Fruit fly (Drosophila melanogaster): ENCODE results near the gene CG14803.

CG14803 gene

dm6 chrX:1868586-1869111 is at the start of gene CG14803, which contains the start of gene Pex5:
TSS of gene CG14803 (plus strand) at chrX:1868870.
TSS of gene Pex5 (minus strand) at chrX:1869061.
- peak; percentile 26 for TF ChIP-seq CG17801 (GFP tag; optimal IDR thresholded peaks at IDR 0.05; ENCODE audit: partially characterized antibody)

DNA sequence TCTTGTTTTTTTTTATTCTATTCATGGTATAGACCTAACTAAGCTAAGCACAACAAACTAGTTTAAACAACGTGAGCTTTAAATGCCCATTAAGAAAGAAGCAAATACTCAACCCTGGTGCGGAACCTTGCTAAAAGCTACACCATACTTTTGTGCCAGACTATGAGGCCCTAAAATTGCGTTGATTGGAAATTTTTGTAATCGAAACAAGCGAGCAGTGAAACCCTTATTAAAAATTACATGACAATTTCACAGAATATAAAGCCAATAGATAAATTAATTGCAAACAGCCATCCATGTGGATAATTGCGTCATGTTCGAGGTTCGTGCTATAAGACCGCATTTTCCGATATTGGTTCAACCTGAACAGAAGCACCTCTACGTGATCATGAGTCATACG is 49.6 kb upstream of the CG14803 start:
- peak; percentile 4 for TF ChIP-seq CG17801 (GFP tag; optimal IDR thresholded peaks at IDR 0.05; ENCODE audit: partially characterized antibody)

dm6 chrX:1820241-1820640 is 48.4 kb upstream of the CG14803 start, which contains the start of gene CG14810:
TSS of gene CG14810 (minus strand) at chrX:1820341.
- TF ChIP-seq CG17801 (GFP tag; optimal IDR thresholded peaks at IDR 0.05; ENCODE audit: partially characterized antibody), result no peak

DNA sequence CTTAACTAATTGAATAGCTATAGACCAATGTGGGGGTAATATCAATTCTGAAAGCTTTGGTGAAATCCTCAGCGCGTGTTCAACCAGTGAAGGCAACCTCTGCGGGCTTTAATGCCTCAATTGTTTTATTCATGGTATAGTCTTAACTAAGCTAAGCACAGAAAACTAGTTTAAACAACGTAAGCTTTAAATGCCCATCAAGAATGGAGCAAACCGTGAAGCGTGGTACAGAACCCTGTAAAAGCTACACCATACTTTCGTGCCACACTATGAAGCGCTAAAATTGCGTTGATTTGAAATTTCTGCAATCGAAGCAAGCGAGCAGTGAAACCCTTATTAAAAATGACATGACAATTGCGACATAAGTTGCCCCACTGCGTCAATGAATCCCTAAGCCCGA is 47.6 kb upstream of the CG14803 start:
- TF ChIP-seq CG17801 (GFP tag; optimal IDR thresholded peaks at IDR 0.05; ENCODE audit: partially characterized antibody), result no peak

dm6 chrX:1822281-1822680 is 46.4 kb upstream of the CG14803 start, which contains the start of gene CG14811:
TSS of gene CG14811 (minus strand) at chrX:1822381.
- no peak for TF ChIP-seq CG17801 (GFP tag; optimal IDR thresholded peaks at IDR 0.05; ENCODE audit: partially characterized antibody)

DNA sequence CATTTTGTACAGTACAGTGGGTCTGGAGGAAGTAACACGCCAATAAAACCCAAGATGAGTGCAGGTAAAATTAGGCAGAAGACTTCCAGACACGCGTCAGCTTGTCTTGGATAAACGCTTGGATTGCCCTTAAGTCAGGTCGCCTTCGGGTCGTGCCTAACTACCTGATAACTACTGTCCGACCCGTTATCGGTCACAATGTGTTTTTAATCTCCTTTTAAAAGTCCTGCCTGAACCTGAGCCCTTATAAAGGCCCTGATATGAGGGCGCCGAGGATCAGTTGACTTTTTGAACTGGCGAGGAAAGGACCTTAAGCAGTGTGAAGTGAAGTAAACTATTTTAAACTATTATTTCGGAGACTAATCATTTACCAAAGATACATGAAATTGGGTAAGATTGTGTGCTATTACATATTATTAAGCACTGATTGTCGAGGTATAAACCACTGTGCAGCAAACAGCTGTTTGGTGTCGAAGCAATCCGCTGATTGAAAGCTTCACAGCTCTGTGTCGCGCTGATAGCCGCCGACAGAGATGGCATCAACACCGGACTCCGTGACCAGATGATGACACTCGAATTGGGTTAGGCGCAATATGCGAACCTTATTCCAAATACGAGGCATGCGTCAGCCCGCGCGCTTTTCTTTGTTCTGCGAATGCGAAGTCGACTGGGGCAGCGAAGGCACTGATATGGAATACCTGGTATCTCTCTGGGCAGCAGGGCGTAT is 44.6 kb upstream of the CG14803 start:
- no peak for TF ChIP-seq CG17801 (GFP tag; optimal IDR thresholded peaks at IDR 0.05; ENCODE audit: partially characterized antibody)

dm6 chrX:1824610-1824948 is 44.1 kb upstream of the CG14803 start:
- no peak for TF ChIP-seq CG17801 (GFP tag; optimal IDR thresholded peaks at IDR 0.05; ENCODE audit: partially characterized antibody)

DNA sequence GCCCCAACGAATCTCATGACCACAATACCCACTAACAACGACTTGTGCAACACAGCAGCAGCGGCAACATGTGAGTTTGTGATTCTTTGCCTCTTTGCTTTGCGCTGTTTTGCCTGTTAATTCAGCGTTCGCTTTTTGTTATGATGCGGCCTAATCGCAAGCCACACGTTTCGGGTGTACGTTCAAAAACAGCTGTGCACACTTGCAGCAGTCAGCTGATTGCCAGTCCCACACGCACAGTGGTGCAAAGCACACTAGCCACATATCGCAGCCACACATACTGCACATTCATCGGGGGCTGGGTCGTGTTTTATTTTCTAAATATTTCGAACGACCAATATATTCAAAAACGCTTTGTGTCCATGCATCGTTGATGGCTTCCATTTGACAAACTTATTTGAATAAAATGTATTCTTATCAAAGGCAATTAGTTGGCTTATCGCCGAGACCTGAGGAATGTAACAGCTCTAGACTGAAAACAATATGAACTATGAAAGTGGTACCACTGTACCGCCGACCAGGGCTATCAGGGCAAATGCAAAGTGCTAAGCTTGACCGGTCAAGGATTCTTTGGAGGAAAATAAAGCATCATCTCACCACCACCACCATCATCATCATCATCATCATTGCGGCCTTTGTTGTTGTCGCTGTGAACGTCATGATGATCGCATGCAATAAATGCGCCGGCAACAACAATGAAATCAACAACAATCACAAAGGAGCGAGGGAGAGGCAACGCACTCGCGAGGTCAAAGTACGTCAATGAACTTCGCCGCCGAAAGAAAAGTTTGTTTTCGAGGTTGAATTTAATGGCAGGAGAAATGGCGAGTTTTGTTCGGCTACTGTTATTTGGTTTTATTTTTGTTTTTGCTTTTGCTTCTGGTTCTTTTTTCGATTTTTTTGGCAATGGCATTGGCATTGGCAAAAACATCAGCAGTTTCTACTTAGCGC is 42.5 kb upstream of the CG14803 start:
- TF ChIP-seq CG17801 (GFP tag; optimal IDR thresholded peaks at IDR 0.05; ENCODE audit: partially characterized antibody), result peak; percentile 35

- TF ChIP-seq CG17801 (GFP tag; optimal IDR thresholded peaks at IDR 0.05; ENCODE audit: partially characterized antibody), result no peak
These were observed 40.6 kb upstream of the CG14803 start for dm6 chrX:1828097-1828496.

DNA sequence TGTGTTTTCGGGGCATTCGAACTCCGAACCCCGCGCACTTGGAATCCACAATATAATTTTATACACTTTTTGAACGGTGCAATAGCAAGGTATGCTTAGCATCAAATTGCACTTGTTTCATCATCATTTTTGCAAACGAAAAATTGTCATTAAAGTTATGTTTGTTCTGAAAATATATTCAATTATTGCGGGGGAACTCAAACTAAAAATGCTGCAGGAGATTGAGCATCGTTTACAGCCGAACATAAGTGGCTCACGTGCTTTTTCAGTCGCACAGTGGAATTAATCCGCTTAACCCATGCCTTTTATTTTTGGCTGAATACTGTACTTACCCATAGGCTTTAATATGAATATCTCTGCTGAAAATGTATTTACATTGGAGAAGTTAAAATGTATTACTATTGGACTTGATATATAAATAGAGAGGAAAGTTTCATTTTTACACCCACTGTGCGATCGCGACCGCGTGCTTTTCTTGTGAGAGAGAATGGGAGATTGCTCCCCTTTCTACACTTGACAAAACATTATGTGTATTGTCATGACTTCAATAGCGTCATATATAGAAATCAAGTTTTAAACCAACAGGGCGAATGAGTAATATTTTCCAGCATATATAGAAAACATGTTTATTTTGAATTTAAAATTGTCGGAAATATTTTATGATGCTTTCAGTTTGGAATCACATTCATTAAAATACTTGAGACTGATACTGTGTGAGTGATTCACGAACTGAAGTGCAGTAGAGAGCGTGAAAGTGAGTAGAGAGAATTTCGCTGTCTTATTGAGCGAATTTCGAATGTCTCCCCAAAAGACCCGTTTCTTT is 38.1 kb upstream of the CG14803 start:
- TF ChIP-seq CG17801 (GFP tag; optimal IDR thresholded peaks at IDR 0.05; ENCODE audit: partially characterized antibody), result peak; percentile 98

- no peak for TF ChIP-seq CG17801 (GFP tag; optimal IDR thresholded peaks at IDR 0.05; ENCODE audit: partially characterized antibody)
These were observed 37.5 kb upstream of the CG14803 start for dm6 chrX:1831219-1831555.

DNA sequence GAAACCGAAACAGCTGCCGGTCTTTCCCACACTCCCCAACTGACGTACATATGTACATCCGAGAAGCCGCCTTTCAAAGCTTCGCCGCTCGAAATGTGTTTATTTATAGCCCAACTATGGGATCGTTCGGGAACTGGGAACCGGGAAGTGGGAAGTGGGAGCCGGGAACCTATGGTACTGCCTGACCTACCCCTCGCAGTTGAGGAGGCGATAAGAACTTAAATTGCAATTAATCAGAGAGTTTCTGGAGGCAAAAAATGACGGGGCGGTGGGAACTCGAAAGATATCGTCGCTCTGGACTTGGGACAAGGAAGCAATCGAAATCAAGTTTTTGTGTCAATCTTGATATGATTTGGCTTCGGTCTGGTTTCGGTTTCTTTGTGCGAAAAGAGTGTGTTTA is 36.0 kb upstream of the CG14803 start:
- no peak for TF ChIP-seq CG17801 (GFP tag; optimal IDR thresholded peaks at IDR 0.05; ENCODE audit: partially characterized antibody)

dm6 chrX:1834702-1835376 is 33.8 kb upstream of the CG14803 start:
- TF ChIP-seq CG17801 (GFP tag; optimal IDR thresholded peaks at IDR 0.05; ENCODE audit: partially characterized antibody), result peak; percentile 74

DNA sequence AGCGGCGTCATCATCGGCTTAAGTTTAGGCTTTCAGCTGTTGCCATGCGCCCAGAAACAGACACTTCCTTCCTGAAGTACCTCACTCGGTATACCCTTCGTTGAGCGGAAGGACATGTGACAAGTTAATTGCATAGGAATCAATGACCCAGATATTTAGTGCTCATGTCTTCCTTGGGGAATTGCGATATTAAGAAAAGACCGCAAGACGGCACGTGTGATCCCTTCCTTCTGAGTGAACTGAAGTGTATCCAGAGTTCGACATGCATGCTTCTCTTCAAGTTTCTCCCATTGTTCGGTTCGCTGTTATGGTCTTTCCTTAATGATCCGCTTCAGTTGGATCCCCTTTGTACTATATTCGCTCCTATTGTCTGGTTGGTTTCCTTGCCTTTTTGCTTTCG is 28.1 kb upstream of the CG14803 start:
- TF ChIP-seq CG17801 (GFP tag; optimal IDR thresholded peaks at IDR 0.05; ENCODE audit: partially characterized antibody), result no peak
